Fruit fly (Drosophila melanogaster) whole organism, prepupa: ENCODE measurements around the gene Chchd2.

Experiments
- Blimp-1 ChIP-seq: fragments of 200-800 bp; sonication (Bioruptor generic); optimal IDR thresholded peaks from 3 replicates; lab custom pipeline; 2017; ENCODE audit warnings: missing biosample characterization, missing genetic modification characterization, mild to moderate bottlenecking, moderate library complexity, missing genetic modification reagents
- CG11762 ChIP-seq: fragments of 200-800 bp; sonication (Bioruptor generic); optimal IDR thresholded peaks from 3 replicates; lab custom pipeline; 2016; ENCODE audit warnings: missing biosample characterization, missing genetic modification characterization; ENCODE audit not compliant: insufficient read depth
- CG6792 ChIP-seq: fragments of 200-800 bp; sonication (Bioruptor generic); optimal IDR thresholded peaks from 3 replicates; lab custom pipeline; 2016; ENCODE audit warnings: missing biosample characterization, missing genetic modification characterization
- CG6854 ChIP-seq: fragments of 200-800 bp; sonication (Bioruptor generic); optimal IDR thresholded peaks from 2 replicates; lab custom pipeline; 2017; ENCODE audit warnings: missing biosample characterization, mild to moderate bottlenecking, missing genetic modification characterization
- CG8319 ChIP-seq: fragments of 200-800 bp; sonication (Bioruptor generic); optimal IDR thresholded peaks from 3 replicates; lab custom pipeline; 2016; ENCODE audit warnings: missing biosample characterization, missing genetic modification characterization
- Gug ChIP-seq: fragments of 200-800 bp; sonication (Bioruptor generic); IDR thresholded peaks from 2 replicates; pipeline ENCODE4 v1.3.6; 2022; ENCODE audit warnings: missing biosample characterization, missing genetic modification characterization
- Lpt ChIP-seq: fragments of 200-800 bp; sonication (Bioruptor generic); optimal IDR thresholded peaks from 3 replicates; lab custom pipeline; 2016; ENCODE audit warnings: missing biosample characterization, missing genetic modification characterization
- OdsH ChIP-seq: fragments of 200-800 bp; sonication (Bioruptor generic); optimal IDR thresholded peaks from 3 replicates; lab custom pipeline; 2016; ENCODE audit warnings: missing biosample characterization, missing genetic modification characterization
- achi ChIP-seq: fragments of 200-800 bp; sonication (Bioruptor generic); optimal IDR thresholded peaks from 3 replicates; lab custom pipeline; 2016; ENCODE audit warnings: missing biosample characterization, missing genetic modification characterization
- acj6 ChIP-seq: fragments of 200-800 bp; sonication (Bioruptor generic); optimal IDR thresholded peaks from 3 replicates; lab custom pipeline; 2016; ENCODE audit warnings: missing biosample characterization, missing genetic modification characterization
- ss ChIP-seq, 2 experiments: fragments of 200-800 bp; sonication (Bioruptor generic); optimal IDR thresholded peaks; 2 replicates in 1 of 2; 3 replicates in 1 of 2; lab custom pipeline; 2017 to 2018; ENCODE audit warnings: mild to moderate bottlenecking in 2 of 2, missing biosample characterization in 2 of 2, missing genetic modification characterization in 2 of 2, moderate library complexity in 1 of 2
- vri ChIP-seq: fragments of 200-800 bp; sonication (Bioruptor generic); optimal IDR thresholded peaks from 3 replicates; lab custom pipeline; 2016; ENCODE audit warnings: missing biosample characterization, mild to moderate bottlenecking, missing genetic modification characterization

- TF ChIP-seq acj6 (GFP tag; lab: Kevin White, UChicago) (no peak), vri (GFP tag; lab: Kevin White, UChicago) (no peak), Lpt (GFP tag; lab: Kevin White, UChicago) (no peak), CG11762 (GFP tag; lab: Kevin White, UChicago) (no peak), achi (GFP tag; lab: Kevin White, UChicago) (no peak), ss (GFP tag; optimal IDR thresholded peaks at IDR 0.05; lab: Kevin White, UChicago) (no peak), OdsH (GFP tag; lab: Kevin White, UChicago) (no peak), CG8319 (no peak), Blimp-1 (GFP tag; lab: Kevin White, UChicago) (peak; percentile 5), CG6854 (GFP tag; lab: Kevin White, UChicago) (no peak), Gug (GFP tag; lab: Robert Waterston, UW) (no peak), CG6792 (no peak)
These were observed 24.0 kb downstream of the Chchd2 start for dm6 chrX:17172777-17173315.
